Fruit fly (Drosophila melanogaster): ENCODE measurements around the gene Pglym87.

Pglym87 gene

DNA sequence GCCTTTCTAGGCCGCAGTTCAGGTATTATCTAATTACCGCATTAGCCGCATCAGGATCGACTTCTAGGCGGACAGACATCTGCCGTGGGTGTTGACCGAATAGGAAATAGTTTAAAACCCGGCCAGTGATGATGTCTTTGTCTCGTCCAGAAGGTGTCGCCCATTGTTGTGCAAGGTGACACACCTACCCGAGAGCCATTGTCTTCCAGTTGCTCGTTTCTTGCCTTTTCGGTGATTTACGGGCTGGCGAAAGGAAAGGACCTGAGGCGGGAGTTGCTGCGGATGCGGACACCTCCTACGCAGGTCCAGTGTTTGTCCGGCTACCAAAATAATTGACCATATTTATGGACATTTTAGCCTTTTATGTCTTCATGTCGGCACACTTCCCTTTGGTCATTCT is 15.7 kb upstream of the Pglym87 start:
- TF ChIP-seq CrebA (GFP tag; optimal IDR thresholded peaks at IDR 0.05; ENCODE audit: borderline replicate concordance) = no peak

DNA sequence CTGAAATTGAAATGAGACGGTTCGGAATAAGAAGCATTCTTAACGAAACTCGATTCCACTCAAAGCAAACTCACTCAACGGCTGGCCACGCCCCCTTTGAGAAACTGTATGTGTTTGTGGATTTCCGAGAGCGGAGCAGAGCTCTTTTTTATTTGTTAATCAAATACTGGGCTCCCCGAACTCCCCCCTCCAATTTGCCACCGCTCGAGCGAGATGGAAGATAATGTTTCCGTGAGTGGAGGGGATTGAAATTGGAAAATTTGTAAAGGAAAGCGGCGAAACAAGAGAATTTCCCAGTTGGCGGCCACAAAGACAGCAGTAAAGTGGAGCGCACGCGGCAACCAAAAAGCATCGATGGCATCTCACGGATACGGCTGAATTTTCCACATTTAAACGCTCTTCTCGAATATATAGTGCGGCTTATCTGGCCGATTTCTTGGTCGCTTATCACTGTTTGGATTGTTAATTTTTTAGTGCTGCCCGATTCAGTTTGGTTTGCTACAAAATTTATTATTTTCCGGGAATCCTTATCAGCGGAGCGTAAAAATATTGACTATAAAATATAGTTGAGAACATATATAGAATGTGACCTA is 12.0 kb upstream of the Pglym87 start:
- peak; percentile 4 for TF ChIP-seq Dif (GFP tag; optimal IDR thresholded peaks at IDR 0.05; ENCODE audit: partially characterized antibody)
- no peak for TF ChIP-seq GATAd (GFP tag; optimal IDR thresholded peaks at IDR 0.05)
- no peak for TF ChIP-seq br (GFP tag; optimal IDR thresholded peaks at IDR 0.05)
- TF ChIP-seq psq (GFP tag; optimal IDR thresholded peaks at IDR 0.05) = no peak
- TF ChIP-seq Rel (GFP tag; optimal IDR thresholded peaks at IDR 0.05) = no peak
- no peak for TF ChIP-seq Rel (tag; optimal IDR thresholded peaks at IDR 0.05)
- TF ChIP-seq sv (GFP tag; optimal IDR thresholded peaks at IDR 0.05) = no peak
- no peak for TF ChIP-seq dmrt93B (GFP tag; optimal IDR thresholded peaks at IDR 0.05)
- no peak for TF ChIP-seq dsf (GFP tag; optimal IDR thresholded peaks at IDR 0.05; ENCODE audit: borderline replicate concordance)
- no peak for TF ChIP-seq OdsH (GFP tag; optimal IDR thresholded peaks at IDR 0.05)
- no peak for TF ChIP-seq h (GFP tag; optimal IDR thresholded peaks at IDR 0.05)
- peak in 1 of 2 experiments; percentile 41 for TF ChIP-seq dl (GFP tag; optimal IDR thresholded peaks at IDR 0.05; ENCODE audit: insufficient read depth in 1 of 2, partially characterized antibody in 2 of 2)
- TF ChIP-seq woc (GFP tag; optimal IDR thresholded peaks at IDR 0.05) = no peak
- no peak for TF ChIP-seq N (GFP tag; optimal IDR thresholded peaks at IDR 0.05)
- no peak for TF ChIP-seq sage (GFP tag; optimal IDR thresholded peaks at IDR 0.05)
- TF ChIP-seq CG32264 (GFP tag; optimal IDR thresholded peaks at IDR 0.05) = no peak
- no peak for TF ChIP-seq Sp1 (GFP tag; optimal IDR thresholded peaks at IDR 0.05)
- no peak for TF ChIP-seq Vsx2 (GFP tag; optimal IDR thresholded peaks at IDR 0.05; ENCODE audit: partially characterized antibody)

DNA sequence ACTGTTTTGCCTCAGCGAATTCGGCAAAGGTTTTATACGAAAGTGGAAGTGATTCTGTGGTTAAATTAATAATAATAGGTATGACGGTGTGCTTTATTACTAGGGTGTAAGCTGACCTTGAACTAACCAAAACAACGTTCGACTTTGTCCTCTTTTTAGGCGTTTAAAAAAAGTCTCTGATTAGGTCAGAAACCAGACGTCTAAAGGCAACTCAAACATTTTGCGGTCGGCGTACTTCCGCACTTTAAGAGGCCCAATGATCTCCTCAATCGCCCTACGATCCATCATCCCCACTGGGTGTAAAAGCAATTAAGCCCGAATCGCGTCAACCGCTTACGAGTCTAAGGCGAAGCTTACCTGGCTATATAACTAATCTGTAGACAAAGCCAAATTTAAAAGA is 6.6 kb upstream of the Pglym87 start, which contains the start of gene Cyp313a3:
Gene Cyp313a3, minus strand, starts transcription at position 101 of the 400 bp plus-strand sequence.
- TF ChIP-seq tai (GFP tag; optimal IDR thresholded peaks at IDR 0.05) (no peak), Sp1 (GFP tag; optimal IDR thresholded peaks at IDR 0.05) (no peak), HLH106 (tag; optimal IDR thresholded peaks at IDR 0.05) (no peak), Abd-B (GFP tag; optimal IDR thresholded peaks at IDR 0.05) (no peak), Vsx2 (GFP tag; optimal IDR thresholded peaks at IDR 0.05; ENCODE audit: partially characterized antibody) (no peak), pan (optimal IDR thresholded peaks at IDR 0.05) (no peak), psq (GFP tag; optimal IDR thresholded peaks at IDR 0.05) (no peak), foxo (GFP tag; optimal IDR thresholded peaks at IDR 0.05) (no peak), Myc (optimal IDR thresholded peaks at IDR 0.05) (no peak), N (GFP tag; optimal IDR thresholded peaks at IDR 0.05) (no peak), Hr78 (GFP tag; optimal IDR thresholded peaks at IDR 0.05) (no peak), jim (GFP tag; optimal IDR thresholded peaks at IDR 0.05) (no peak), Hr83 (GFP tag; optimal IDR thresholded peaks at IDR 0.05; ENCODE audit: poor library complexity, severe bottlenecking) (no peak)

DNA sequence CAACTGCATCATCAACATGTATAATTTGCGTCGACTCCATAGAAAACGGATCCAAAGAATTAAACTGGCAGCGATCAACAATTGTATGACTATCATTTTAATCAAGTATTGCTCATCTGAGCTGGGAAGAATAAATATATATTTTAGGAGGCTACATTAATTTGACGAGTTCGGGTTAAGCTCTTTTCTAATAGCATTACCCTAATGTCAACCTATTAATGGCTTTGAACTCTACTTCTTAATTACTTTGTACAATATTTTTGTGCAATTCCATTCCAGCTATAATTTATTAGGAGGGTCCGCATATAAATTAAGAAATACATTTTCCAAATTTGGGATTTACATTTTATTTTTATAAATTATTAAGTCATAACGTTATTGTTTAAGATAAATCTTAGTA is 4.3 kb upstream of the Pglym87 start, which contains the start of gene Cyp313a2:
Gene Cyp313a2, minus strand, starts transcription at position 101 of the 400 bp plus-strand sequence.
- TF ChIP-seq br (GFP tag; optimal IDR thresholded peaks at IDR 0.05) = no peak
- no peak for TF ChIP-seq Jra (GFP tag; optimal IDR thresholded peaks at IDR 0.05)
- TF ChIP-seq Mio (GFP tag; optimal IDR thresholded peaks at IDR 0.05) = no peak
- TF ChIP-seq CrebA (GFP tag; optimal IDR thresholded peaks at IDR 0.05; ENCODE audit: borderline replicate concordance) = no peak
- TF ChIP-seq Abd-B (GFP tag; optimal IDR thresholded peaks at IDR 0.05) = no peak
- no peak for TF ChIP-seq dsf (GFP tag; optimal IDR thresholded peaks at IDR 0.05; ENCODE audit: borderline replicate concordance)
- TF ChIP-seq Dfd (GFP tag; optimal IDR thresholded peaks at IDR 0.05) = no peak
- TF ChIP-seq sage (GFP tag; optimal IDR thresholded peaks at IDR 0.05) = no peak
- no peak for TF ChIP-seq Hnf4 (GFP tag; optimal IDR thresholded peaks at IDR 0.05)
- no peak for TF ChIP-seq jim (GFP tag; optimal IDR thresholded peaks at IDR 0.05)
- no peak for TF ChIP-seq CG32264 (GFP tag; optimal IDR thresholded peaks at IDR 0.05)

DNA sequence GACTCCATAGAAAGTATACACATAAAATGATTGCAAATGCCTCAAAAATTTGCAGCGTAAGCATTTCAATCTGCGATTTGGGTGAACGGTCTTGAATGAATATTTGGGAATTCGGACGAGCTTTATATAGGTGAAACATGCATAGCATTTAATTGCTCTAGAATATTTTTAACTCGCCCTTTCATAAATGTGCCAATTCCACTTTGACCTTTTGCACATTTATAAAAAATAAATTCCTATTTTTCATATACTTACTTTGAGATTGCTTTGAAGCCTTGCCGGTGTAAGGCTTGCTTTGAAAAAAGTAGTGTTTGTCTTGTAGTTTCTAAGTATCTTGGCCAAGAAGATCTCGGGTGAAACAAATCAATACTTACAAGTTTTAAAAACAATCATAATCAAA is 2.1 kb upstream of the Pglym87 start, which contains the start of gene Cyp313a5:
Gene Cyp313a5, minus strand, starts transcription at position 101 of the 400 bp plus-strand sequence.
- TF ChIP-seq CrebA (GFP tag; optimal IDR thresholded peaks at IDR 0.05; ENCODE audit: borderline replicate concordance) (no peak), dsf (GFP tag; optimal IDR thresholded peaks at IDR 0.05; ENCODE audit: borderline replicate concordance) (no peak), dl (GFP tag; optimal IDR thresholded peaks at IDR 0.05; ENCODE audit: insufficient read depth in 1 of 2, partially characterized antibody in 2 of 2) (no peak), fru (GFP tag; optimal IDR thresholded peaks at IDR 0.05) (no peak), OdsH (GFP tag; optimal IDR thresholded peaks at IDR 0.05) (no peak)
